Worm (Caenorhabditis elegans): Measurements from ENCODE around the gene aakb-1.

DNA sequence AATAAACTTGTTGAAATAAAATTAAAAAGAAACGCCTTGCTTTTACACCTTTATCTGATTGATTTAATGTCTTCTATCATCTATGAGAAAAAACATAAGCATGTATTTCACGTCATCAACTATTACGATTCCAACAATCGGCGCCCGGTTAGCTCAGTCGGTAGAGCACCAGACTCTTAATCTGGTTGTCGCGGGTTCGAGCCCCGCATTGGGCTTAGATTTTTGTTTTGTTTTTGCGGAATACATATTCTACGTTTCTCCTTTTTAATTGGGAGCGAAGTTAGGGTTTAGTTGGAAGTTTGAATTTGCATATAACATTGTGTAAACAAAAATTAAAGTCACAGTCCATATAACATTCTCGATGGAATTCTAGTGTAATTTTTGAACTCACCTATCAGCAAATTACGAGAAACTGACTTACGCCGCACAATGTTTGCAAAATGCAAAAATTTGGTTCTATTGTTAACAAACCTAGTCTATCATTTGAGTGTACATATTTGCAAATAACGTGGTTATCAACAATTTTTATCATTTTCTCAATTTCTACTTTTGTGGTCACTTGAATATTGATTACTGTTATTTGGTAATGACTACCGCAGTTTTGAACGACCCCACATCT, 38.4 kb upstream of the aakb-1 start, which contains the start of gene shc-3:
- TF ChIP-seq unc-39 (tag; optimal IDR thresholded peaks at IDR 0.05) (no peak), ama-1 (optimal IDR thresholded peaks at IDR 0.05) (no peak), hlh-30 (tag; optimal IDR thresholded peaks at IDR 0.05; ENCODE audit: insufficient read depth) (no peak), nhr-28 (tag; optimal IDR thresholded peaks at IDR 0.05) (peak; percentile 51)
